Fruit fly (Drosophila melanogaster) ovary, adult (tissue): Measurements from ENCODE around the gene Trs20.

Source experiments
- CG17801 ChIP-seq: fragments of 200-800 bp; optimal IDR thresholded peaks from 2 replicates; lab custom pipeline; 2019; ENCODE audit warnings: missing biosample characterization, mild to moderate bottlenecking, missing genetic modification characterization, moderate library complexity; ENCODE audit not compliant: partially characterized antibody

Trs20 gene

DNA sequence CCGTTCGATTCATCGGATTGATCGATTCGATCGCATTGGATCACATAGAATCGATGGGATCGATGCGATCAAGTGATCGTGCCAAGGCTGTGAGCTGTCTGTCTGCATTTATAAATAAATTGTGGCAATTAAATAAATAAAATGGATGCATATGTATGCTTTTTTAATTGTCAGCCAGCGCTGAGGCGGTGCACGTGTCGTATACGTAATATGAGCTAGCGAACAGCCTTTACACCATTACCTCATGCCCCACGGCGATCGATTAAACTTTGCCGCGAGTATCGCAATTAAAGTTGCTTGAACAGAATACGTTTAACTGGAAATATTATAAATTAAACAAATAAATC is 35.5 kb upstream of the Trs20 start:
- no peak for TF ChIP-seq CG17801 (GFP tag; lab: Kevin White, UChicago)

DNA sequence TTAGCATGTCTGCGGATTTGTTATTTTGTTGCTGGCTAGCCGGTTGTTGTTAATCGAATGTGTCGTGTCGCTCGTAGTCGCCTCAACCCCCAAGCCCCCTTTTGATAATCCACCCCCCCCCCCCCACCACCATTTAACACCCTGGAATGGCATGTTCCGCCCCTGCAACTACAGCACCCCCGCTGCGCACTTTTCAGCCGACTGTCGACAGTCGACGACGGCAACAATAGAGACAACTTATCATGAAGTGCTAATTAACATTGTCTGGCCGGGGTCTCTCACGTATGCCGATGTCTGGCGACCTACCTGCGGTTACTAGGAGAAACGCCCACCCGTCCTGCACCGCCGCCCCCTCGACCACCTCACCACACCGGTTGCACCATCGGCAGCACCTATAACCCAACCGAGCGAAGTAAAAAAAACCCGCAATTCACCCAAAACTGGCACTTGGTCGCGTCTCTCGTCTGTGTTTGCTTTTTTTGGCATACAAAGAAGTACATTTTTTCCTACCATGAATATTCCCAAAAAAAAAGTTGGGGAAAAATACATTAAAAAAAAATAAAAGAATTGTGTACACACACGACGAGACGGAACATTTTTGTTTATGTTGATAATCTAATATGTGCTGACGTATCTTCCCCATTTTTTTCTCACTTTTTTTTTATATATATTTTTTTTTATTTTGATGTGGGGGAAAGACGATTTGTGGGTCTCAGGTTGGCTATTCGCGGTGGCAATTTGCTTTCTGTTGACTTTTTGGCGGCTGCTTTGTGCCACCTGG is 35.0 kb upstream of the Trs20 start:
- no peak for TF ChIP-seq CG17801 (GFP tag; lab: Kevin White, UChicago)

DNA sequence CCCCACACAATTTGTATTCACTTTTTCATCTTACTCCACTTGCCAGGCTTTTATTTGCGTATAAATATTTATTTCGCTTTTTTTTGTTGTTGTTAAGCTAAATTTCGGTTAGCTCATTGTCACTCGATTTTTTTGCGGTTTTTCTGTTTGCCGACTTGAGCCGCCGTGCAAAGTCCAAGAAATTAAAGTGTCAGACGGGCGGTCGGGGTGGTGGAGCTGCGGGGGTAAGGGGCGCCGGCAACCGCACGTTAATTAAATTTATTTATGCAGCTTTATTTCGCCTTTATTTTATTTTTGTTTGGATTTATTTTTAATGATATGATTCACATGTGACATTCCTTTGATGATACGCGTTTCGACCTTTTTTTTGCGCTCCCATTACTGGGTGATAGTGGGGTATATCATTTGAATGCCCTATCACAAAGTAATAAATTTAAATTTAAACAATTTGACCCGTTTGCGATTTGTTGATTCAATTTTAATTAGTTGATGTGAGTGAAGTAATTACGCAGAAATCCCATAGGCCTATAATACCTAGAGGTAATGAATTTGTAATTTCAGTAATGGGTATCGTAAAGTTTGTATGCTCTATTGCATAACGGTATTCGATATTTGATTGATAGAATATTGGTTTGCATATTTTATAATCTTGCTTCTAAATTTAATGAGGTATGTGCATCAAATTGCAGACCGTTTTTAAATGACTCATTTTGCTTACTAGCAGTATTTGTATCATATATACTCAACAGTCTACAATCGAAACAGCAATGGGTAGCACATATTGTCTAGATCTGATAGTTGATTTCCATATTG is 34.1 kb upstream of the Trs20 start:
- TF ChIP-seq CG17801 (GFP tag; lab: Kevin White, UChicago) = no peak

DNA sequence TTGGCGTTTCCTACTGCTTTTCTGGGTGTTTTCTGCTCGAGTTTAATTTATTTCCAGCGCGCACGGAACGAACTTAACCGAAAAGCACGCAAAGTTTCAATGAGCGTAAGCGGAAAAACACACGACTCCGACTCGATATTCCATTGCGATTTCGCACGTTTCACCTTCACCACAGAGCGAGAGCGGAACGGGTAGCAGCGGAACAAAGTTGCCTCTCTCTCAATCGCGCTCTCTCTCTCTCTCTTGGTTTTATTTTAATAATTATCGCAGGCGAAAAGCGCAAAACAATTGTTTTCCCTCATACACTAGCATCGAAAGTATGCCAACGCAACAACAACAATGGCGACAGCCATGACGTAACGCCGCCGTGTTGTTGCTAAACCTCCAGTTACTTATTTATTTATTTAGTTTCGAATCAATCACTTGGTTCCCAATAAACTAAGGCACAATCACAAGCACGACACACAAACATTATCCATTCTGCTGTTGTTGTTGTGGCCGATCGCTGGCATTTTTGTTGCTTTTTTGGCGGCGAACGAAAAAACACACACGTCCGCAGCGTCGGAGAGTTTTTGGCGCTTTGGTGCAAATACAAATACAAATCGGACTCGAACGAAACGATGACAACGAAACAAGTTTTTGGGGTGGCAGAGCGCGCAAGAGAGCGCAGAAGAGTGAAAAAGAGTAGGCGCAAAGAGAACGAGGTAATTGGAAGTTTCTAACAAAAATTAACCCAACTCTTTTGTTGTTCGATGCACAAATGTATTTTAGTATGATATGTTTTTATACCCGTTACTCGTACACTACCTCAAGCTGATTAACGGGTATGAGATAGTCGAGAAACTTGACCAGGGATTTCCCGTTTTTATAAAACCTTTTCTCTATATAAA is 33.0 kb upstream of the Trs20 start, which contains the start of gene CG5151:
Gene CG5151, minus strand, starts transcription at position 552 of the 890 bp plus-strand sequence.
- peak; percentile 70 for TF ChIP-seq CG17801 (GFP tag; lab: Kevin White, UChicago)

DNA sequence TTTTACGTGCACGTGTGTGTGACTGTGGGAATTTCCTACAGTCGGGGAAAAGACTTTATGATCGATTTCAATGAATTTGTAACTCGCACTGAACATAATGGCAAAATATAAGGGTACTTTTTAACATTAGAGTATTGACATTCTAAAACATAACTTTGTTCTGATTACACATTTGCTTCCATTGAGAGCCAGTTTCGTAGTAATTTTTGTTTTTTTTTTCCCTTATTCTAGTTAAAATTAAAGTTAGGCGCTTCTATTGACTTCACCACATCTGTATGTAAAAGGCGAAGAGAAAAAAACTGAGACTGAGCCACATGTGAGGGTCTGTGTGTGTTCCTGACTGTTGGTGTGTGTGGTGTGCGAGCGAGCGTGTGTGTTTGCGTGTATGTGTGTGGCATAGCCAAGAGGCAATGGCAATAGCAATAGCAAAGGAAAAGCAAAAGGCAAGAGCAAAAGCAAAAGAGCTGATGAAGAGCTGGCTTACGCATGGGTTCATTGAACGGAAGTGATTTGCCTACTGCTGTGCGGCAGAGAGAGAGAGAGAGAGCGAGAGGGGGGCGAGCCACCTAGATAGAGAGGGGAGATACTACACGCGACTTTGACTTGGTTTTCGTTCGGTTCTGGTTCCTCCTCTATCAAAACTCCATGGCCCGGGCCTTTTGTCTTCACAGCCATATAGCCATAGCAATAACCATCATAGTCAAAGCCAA is 30.6 kb upstream of the Trs20 start:
- no peak for TF ChIP-seq CG17801 (GFP tag; lab: Kevin White, UChicago)

DNA sequence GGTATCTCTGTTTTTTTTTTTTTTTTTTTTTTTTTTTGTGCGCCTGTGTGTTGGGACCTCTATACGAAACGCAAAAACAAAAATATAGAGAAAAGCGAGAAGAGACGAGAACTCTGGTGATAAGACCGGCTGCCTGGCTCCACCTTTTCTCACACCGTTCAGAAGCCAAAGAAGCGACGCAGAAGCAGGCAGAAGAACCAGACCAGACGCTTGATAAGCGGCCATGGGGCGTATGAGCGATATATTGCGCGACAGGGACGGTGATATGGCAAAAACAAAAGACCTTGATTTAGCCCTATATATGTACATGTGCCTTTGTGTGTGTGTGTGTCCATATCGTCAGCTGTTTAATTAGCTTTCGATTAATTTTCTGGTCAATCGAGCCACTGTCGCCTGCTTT is 29.7 kb upstream of the Trs20 start:
- no peak for TF ChIP-seq CG17801 (GFP tag; lab: Kevin White, UChicago)

DNA sequence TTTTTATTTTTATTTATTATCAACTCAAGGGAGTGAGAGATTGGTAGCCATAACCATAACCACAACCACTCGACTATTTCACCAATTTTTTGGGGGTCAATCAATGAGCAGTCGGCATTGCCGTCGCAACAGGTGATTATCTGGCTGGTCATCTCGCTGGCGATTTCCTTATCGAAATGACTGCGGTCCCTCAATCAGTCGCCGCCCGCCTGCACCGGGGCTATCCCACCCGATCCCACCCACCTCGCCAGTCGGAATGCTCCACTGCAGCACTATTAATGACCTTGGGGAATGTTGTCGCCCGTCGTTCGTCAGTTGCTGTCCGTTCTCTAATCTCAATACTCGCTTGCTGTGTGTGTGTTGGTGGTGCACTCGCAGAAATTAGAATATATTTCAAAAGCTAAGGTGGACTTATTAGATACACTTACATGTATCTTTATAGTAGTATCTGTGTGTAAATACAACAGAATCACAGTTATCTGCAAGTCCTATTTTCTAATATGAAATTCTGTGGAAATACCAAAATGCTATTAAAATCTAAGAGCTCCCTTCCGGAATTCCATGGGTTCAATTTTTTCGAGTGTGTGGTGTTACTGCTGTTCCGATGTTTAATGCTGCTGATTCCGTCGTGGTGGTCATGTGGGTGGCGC is 29.1 kb upstream of the Trs20 start:
- TF ChIP-seq CG17801 (GFP tag; lab: Kevin White, UChicago) = no peak

DNA sequence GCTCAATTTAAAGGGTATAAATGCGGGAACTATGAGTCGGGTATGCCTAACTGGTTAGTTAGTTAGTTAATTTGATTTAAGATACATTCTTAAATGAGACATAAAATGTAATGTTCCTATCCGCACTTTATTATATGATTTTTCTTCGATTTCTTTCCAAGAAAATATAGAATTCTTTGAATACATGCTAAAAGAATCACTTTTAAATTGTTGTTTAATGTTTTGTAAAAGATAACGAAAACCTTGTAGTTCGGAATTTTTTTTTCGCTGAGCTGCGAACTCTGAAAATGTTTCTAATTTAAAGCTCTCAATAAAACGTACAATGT is 28.6 kb upstream of the Trs20 start:
- TF ChIP-seq CG17801 (GFP tag; lab: Kevin White, UChicago) = no peak

DNA sequence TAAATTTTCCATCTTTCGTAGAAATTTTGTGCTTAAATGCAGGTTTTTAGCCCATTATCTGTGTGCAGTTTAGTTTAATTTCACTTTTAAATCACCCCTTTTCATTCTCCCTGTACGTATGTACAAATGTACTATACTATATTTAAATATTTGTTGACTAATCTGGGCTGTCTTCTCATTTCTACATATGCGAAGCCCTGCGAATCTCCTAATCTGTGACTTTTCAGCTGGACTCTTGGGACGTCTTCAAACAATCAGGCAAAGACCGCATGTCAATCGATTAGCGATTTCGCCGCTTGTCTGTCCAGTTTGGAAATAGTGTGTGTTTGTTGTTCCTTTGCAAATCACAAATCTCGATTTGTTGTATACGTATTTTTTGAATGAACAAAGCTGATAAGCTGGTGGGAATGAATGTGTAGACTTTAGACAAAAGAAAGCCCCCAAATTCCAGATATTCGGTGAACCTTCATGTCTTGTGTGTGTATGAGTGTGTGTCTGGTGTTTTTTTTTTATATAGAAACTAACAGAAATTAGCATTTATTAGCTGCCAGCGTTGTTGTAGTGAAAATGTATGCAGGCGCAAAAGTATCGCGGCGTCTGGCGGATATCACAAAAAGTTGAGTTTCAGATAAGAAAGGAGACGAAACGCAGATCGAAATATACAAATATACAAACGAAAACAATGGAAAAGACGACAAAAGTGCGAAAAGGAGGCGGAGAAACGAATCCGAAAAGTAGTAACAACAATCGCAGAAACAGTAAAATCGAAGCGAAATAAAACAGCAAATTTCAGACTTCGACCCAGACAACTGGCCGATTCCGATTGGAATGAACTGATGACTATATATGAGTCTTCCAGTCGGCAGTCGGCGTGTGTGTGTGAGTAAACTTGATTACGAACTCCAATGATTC is 28.0 kb upstream of the Trs20 start:
- TF ChIP-seq CG17801 (GFP tag; lab: Kevin White, UChicago) = no peak

DNA sequence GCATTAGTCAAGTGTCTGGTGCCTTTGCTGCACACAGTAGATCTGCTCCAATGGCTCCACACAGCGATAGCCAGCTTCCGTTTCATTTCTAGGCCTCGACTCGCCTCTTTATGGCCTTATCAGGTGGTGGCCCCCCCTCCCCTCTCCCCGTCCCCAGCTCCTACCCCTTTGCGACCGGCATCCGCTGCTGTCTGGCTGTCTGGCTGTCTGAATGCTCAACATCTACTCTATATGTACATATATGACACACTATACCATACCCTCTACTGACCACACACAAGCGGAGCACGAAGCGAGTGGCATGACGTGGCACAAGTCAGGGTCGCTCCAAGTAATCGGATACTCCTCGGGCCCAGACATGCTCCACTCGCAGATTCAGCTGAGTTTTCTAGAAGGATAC is 26.9 kb upstream of the Trs20 start:
- TF ChIP-seq CG17801 (GFP tag; lab: Kevin White, UChicago) = no peak

DNA sequence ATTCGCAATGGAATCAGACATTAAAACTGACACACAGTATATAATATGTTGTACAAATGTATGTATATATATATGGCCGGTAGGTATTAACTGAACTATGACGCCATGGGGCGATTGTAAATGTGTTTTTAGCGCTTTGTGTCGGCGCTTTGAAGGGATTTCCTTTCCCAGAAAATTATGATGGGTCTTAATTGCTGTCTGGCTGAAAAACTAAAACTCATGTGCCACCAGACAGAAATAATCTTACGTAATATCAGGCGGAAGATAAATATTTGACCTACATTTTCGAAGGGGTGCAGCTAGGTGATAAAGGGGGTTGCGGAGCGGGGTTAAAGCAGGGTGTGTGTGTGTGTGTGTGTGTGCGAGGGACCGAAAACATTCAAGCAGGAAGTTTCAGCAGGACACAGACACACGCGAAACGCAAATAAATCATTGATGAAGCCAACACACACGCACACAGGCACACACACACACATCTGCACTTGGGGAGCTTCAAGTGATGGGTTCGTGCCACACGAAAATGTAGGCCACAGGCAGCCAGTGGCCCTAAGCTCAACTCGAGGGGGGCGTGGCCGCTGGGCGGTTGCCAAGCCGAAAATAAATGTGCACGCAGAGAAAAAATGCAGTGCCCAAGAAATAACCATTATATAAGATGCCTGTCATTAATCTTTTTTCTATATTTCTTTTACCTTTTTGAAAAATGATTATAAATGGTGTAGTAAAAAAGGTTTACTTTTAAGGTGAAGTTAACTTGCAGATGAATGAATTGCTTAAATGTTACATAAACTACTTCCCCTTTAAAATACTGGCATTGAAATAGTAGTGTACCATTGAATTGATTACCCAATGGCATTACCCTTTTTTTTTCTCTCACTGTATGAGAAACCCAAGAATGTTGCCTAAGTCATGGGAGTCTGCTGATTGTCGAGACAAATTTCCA is 26.1 kb upstream of the Trs20 start:
- no peak for TF ChIP-seq CG17801 (GFP tag; lab: Kevin White, UChicago)

DNA sequence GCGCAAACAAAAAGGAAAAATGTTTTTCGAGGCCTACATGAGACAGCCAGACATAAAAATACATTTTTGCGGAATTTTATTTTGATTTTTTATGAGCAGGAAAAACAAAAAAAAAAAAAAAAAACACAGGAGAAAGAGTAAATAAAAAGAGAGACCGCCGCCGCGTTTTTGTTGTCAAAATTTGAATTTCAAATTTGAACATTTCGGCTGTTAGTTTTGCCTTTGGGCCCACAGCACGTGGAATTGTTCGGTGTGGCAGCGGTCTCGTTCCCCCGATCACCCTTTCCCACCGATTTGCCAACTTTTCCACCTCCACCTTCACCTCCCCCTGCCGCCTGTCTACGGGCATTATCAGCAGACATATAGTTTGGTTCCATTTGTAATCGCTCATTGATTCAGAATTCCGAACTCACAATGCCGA is 25.4 kb upstream of the Trs20 start:
- TF ChIP-seq CG17801 (GFP tag; lab: Kevin White, UChicago) = no peak
